Fruit fly (Drosophila melanogaster): ENCODE data around the gene CG10903.

The CG10903 gene

DNA sequence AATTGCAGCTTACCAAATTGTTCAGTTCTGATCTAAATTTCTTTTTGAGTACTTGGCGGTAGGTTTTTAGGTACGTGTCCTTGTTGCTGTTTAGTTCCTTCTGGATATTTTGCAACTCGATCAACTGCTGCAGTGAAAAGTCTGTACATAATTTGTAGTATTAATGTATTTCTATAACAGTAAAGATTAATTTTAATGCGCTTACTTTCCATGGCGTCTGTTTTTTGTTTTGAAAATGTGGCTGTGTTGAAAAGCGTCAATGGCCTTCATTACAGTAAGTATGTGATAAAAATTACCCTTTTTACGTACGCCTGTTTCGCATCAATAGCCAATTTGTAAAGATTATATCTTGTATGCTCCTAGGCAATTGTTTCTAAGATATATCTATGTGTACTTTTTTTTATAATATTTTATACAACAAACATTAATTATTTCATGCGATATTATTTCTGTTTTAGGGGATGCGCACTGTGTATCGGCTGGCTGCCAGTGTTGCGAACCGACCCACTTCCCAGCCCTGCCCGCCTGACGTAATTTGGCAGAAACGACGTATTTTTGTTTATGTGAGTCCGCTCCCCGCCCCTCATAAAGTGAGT, 29.0 kb upstream of the CG10903 start, which contains the start of the genes Kmn2 and CG2698 (continued):
- TF ChIP-seq CG2875 (GFP tag; optimal IDR thresholded peaks at IDR 0.05) (peak; percentile 91), CG8281 (tag; optimal IDR thresholded peaks at IDR 0.05) (peak; percentile 83), CG12219 (GFP tag; optimal IDR thresholded peaks at IDR 0.05) (peak; percentile 81), vvl (GFP tag; IDR thresholded peaks at IDR 0.05) (peak; percentile 99), Bgb (GFP tag; IDR thresholded peaks at IDR 0.05; ENCODE audit: partially characterized antibody) (peak; percentile 53; the same call in 1 of the 2 replicates), ham (GFP tag; IDR thresholded peaks at IDR 0.05) (peak; percentile 92), CG5245 (GFP tag; optimal IDR thresholded peaks at IDR 0.05) (peak; percentile 92), CG1602 (GFP tag; optimal IDR thresholded peaks at IDR 0.05) (peak; percentile 97), CG6791 (GFP tag; IDR thresholded peaks at IDR 0.05; ENCODE audit: partially characterized antibody) (peak; percentile 38; the same call in 1 of the 3 replicates), CG1024 (GFP tag; IDR thresholded peaks at IDR 0.05) (peak; percentile 90), esg (GFP tag; conservative IDR thresholded peaks at IDR 0.05) (peak; percentile 98), sisA (GFP tag; IDR thresholded peaks at IDR 0.05) (peak; percentile 98), pb (GFP tag; optimal IDR thresholded peaks at IDR 0.05) (peak; percentile 61), CG16779 (GFP tag; IDR thresholded peaks at IDR 0.05) (peak; percentile 92), CG17912 (GFP tag; optimal IDR thresholded peaks at IDR 0.05) (peak; percentile 86), CG15696 (tag; optimal IDR thresholded peaks at IDR 0.05) (peak; percentile 89), CG12942 (GFP tag; optimal IDR thresholded peaks at IDR 0.05) (peak; percentile 94), ssp (GFP tag; IDR thresholded peaks at IDR 0.05) (peak; percentile 94), ken (GFP tag; IDR thresholded peaks at IDR 0.05) (peak; percentile 97), trem (tag; optimal IDR thresholded peaks at IDR 0.05) (peak; percentile 91), ranshi (GFP tag; IDR thresholded peaks at IDR 0.05) (peak; percentile 97), CG30020 (tag; optimal IDR thresholded peaks at IDR 0.05) (peak; percentile 79), jumu (GFP tag; optimal IDR thresholded peaks at IDR 0.05) (peak; percentile 79), fd64A (GFP tag; optimal IDR thresholded peaks at IDR 0.05) (peak; percentile 74), mam (GFP tag; optimal IDR thresholded peaks at IDR 0.05) (peak; percentile 86), kay (GFP tag; optimal IDR thresholded peaks at IDR 0.05) (peak; percentile 85), sens-2 (GFP tag; IDR thresholded peaks at IDR 0.05) (peak; percentile 95), Six4 (GFP tag; optimal IDR thresholded peaks at IDR 0.05) (peak; percentile 93), al (GFP tag; IDR thresholded peaks at IDR 0.05) (peak; percentile 97), CG10543 (GFP tag; optimal IDR thresholded peaks at IDR 0.05) (peak; percentile 95), CG10462 (GFP tag; optimal IDR thresholded peaks at IDR 0.05) (peak; percentile 85), lola (GFP tag; optimal IDR thresholded peaks at IDR 0.05) (peak in 1 of 3 experiments; percentile 91), CG12155 (GFP tag; optimal IDR thresholded peaks at IDR 0.05) (peak; percentile 93), gt (GFP tag; IDR thresholded peaks at IDR 0.05) (peak; percentile 95), CG11723 (GFP tag; optimal IDR thresholded peaks at IDR 0.05) (peak; percentile 86), Bteb2 (GFP tag; optimal IDR thresholded peaks at IDR 0.05) (peak; percentile 74), tx (GFP tag; optimal IDR thresholded peaks at IDR 0.05) (peak; percentile 73), aop (GFP tag; IDR thresholded peaks at IDR 0.05) (peak; percentile 87), ems (GFP tag; optimal IDR thresholded peaks at IDR 0.05) (peak; percentile 84), fd96Cb (tag; optimal IDR thresholded peaks at IDR 0.05) (peak; percentile 96), B-H1 (GFP tag; IDR thresholded peaks at IDR 0.05) (peak; percentile 97), Lim3 (GFP tag; IDR thresholded peaks at IDR 0.05) (peak; percentile 96), wek (GFP tag; optimal IDR thresholded peaks at IDR 0.05) (peak; percentile 44), Hr39 (optimal IDR thresholded peaks at IDR 0.05) (no peak), CG9797 (GFP tag; optimal IDR thresholded peaks at IDR 0.05) (peak; percentile 52), ap (GFP tag; IDR thresholded peaks at IDR 0.05) (peak; percentile 96), hb (GFP tag; IDR thresholded peaks at IDR 0.05; ENCODE audit: partially characterized antibody) (peak; percentile 17; the same call in 1 of the 3 replicates), hth (optimal IDR thresholded peaks at IDR 0.05) (no peak), zfh1 (GFP tag; IDR thresholded peaks at IDR 0.05) (peak; percentile 98), klu (GFP tag; IDR thresholded peaks at IDR 0.05) (peak; percentile 96), salm (tag; optimal IDR thresholded peaks at IDR 0.05) (peak; percentile 90)
